Worm (Caenorhabditis elegans): Measurements from ENCODE around the gene F37C4.6.

ce11 chrIV:3873706-3874105 is 4.4 kb downstream of the F37C4.6 start, which contains the start of gene F37C4.5:
- no peak for TF ChIP-seq nhr-21 (tag; optimal IDR thresholded peaks at IDR 0.05)
- TF ChIP-seq mab-5 (tag; optimal IDR thresholded peaks at IDR 0.05), result no peak

Measured in whole organism, L2 larva.